Fruit fly (Drosophila melanogaster): ENCODE measurements around the gene tilB.

Gene tilB

DNA sequence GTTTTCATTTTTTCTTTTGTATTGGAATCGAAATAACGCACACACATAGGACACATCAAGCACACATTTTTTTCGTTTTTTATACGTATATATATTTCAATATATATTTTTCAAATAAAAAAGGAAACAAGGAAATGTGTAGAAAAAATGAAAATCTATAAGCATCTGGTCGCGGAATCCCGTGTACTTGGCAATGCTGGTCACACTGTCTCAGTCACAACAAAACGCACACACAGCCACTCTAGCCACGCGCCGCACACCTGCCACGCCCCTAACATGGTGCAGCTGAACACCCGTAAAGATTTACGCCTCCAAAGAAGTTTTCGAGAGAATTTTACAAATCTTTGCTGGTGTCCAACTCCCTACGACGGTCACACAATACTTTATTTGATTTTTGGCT is 50.0 kb downstream of the tilB start:
- TF ChIP-seq CG9705 (GFP tag; optimal IDR thresholded peaks at IDR 0.05) (no peak), Myc (optimal IDR thresholded peaks at IDR 0.05) (no peak), pan (optimal IDR thresholded peaks at IDR 0.05) (no peak), Abd-B (GFP tag; optimal IDR thresholded peaks at IDR 0.05) (no peak), rgr (GFP tag; optimal IDR thresholded peaks at IDR 0.05) (no peak), OdsH (GFP tag; optimal IDR thresholded peaks at IDR 0.05) (no peak), N (GFP tag; optimal IDR thresholded peaks at IDR 0.05) (no peak), dsf (GFP tag; optimal IDR thresholded peaks at IDR 0.05; ENCODE audit: borderline replicate concordance) (no peak), Hnf4 (GFP tag; optimal IDR thresholded peaks at IDR 0.05) (no peak), tai (GFP tag; optimal IDR thresholded peaks at IDR 0.05) (no peak)
